Worm (Caenorhabditis elegans): ENCODE results near the gene his-3.

DNA sequence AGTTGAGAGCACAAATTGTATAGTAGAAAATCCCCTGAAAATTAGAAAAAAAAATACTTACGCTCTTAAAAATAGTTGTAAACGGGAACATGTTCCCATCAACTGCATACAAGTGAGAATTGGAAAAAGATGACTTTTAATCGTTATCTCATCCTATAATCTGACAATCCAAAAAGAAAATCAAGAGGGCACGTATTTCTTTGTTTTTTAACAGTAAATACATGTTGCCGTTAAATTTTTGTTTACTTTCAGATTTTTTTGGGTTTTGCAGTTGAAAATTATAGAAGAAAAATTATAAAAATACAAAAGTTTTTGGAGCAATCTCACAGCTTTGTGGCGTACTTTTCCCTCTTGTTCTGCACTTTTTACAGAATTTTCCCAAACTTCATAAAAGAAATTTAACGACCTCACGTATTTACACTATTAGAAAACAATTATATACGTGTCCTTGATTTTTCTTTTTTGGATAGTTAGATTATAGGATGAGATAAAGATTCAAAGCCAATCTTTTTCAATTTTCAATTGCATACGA is 43.9 kb upstream of the his-3 start, which contains the start of the genes C06C6.9 and C06C6.8:
- TF ChIP-seq W03F9.2 (tag; optimal IDR thresholded peaks at IDR 0.05) (no peak), him-1 (tag; optimal IDR thresholded peaks at IDR 0.05) (no peak)
